Worm (Caenorhabditis elegans) whole organism, midembryonic: ENCODE measurements around the gene ora-1.

Source experiments
- flt-1 ChIP-seq: fragments of 200-800 bp; sonication (Bioruptor generic); IDR thresholded peaks from 2 replicates; pipeline ENCODE4 v1.3.6; 2022; ENCODE audit warnings: missing genetic modification characterization, missing compliant biosample characterization
- ztf-23 ChIP-seq: fragments of 200-800 bp; sonication (Bioruptor generic); IDR thresholded peaks from 2 replicates; pipeline ENCODE4 v1.3.6; 2022; ENCODE audit warnings: missing genetic modification reagents, missing genetic modification characterization, missing compliant biosample characterization
- ztf-29 ChIP-seq: fragments of 200-800 bp; sonication (Bioruptor generic); IDR thresholded peaks from 2 replicates; pipeline ENCODE4 v1.3.6; 2022; ENCODE audit warnings: missing genetic modification reagents, missing genetic modification characterization, missing compliant biosample characterization

DNA sequence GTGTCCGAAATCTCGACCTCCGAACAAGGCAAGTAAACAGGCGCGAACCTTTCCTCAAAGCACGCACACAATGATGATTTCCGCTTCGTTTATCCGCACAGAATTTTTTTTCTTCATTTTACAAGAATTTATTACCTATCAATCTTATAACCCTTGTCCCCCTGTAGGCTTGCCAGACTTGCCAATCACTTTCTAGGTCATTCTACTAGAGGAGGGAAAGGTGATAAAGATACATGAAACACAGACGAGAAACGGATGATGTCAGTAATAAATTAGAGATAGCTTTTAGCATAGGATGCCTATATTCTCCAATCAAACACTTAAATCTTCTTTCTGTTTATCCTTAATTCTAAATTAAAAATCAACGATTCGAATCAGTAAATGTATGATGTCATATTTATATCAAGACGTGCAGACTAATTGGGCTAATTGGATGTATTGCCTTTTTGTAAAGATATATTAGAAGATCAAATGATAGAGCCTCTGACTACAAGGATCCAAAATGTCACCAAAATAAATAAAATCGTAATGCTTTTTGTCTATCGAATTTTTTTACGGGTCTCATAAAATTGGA lies 49.7 kb downstream of the ora-1 start:
- no peak for TF ChIP-seq ztf-29 (GFP tag; lab: Robert Waterston, UW)
- TF ChIP-seq ztf-23 (GFP tag; lab: Robert Waterston, UW), result no peak
- no peak for TF ChIP-seq flt-1 (GFP tag; lab: Robert Waterston, UW)
